Fruit fly (Drosophila melanogaster): Measurements from ENCODE around the gene CG2145.
A peak's percentile ranks its signal among the peaks of the same experiment; 100 is the strongest.

CG2145 gene

DNA sequence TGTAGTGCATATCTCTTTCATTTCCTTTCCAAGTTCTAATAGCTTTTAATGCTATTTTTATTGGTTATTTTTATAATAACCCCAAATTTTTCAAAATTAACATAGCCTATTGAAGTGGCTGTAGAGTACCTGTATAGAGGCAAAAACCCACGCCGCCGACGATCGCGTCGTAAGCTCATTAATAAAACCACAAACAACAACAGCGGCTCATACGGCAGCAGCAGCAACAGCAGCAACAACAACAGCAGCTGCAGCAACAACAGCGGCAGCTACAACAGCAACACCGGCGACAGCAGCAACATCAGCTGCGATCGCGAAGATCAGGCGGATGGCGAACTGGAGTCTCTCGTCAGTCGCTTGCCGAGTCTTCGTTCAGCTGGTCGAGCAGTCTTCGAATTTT is at the start of gene CG2145:
CG2145 (plus strand) TSS at position 290 of the 400 bp plus-strand sequence.
- peak; percentile 61 for TF ChIP-seq CG17801 (GFP tag; optimal IDR thresholded peaks at IDR 0.05; ENCODE audit: partially characterized antibody)

DNA sequence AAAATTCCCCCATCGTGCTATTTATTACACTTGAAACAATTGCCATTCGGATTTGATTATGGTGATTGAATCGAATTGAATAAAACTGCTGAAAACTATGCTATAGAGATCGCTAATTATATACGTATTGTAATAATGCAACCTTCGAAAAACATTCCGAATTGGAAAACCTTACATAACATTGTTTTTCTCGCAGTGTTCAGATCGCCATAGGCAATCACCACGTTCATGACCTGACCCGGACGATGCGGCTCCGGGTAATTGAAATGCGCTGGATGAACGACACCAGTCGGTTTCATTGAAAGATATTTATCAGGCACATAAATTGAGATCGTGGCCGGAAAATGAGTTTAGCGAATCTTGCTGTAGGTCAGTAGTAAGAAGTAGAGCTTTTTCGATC is 44.4 kb upstream of the CG2145 start:
- TF ChIP-seq CG17801 (GFP tag; optimal IDR thresholded peaks at IDR 0.05; ENCODE audit: partially characterized antibody): no peak

dm6 chrX:10883740-10884139 is 43.5 kb upstream of the CG2145 start:
- no peak for TF ChIP-seq CG17801 (GFP tag; optimal IDR thresholded peaks at IDR 0.05; ENCODE audit: partially characterized antibody)

- TF ChIP-seq CG17801 (GFP tag; optimal IDR thresholded peaks at IDR 0.05; ENCODE audit: partially characterized antibody): no peak
Measured at dm6 chrX:10886418-10886817, 40.8 kb upstream of the CG2145 start.

DNA sequence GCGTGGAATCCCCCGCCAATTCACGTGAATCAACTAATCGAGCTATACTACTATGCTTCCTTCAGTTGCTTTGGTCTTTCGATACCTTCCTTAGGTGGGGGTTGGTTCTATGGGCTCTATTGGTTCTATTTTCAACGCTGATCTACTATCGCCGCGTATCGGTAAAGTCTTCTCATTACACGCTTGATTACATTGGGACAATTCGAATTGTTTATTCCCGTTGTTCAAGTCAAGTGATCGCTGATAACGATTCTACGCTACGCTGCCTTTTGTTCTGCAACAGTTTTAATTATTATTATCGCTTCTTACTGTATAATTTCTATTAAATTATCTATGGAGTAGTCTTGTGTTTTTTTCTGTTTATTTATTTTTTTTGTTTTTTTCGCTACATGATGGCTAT is 39.6 kb upstream of the CG2145 start:
- no peak for TF ChIP-seq CG17801 (GFP tag; optimal IDR thresholded peaks at IDR 0.05; ENCODE audit: partially characterized antibody)

- TF ChIP-seq CG17801 (GFP tag; optimal IDR thresholded peaks at IDR 0.05; ENCODE audit: partially characterized antibody): peak; percentile 47
Measured at dm6 chrX:10889955-10890617, 37.1 kb upstream of the CG2145 start.

DNA sequence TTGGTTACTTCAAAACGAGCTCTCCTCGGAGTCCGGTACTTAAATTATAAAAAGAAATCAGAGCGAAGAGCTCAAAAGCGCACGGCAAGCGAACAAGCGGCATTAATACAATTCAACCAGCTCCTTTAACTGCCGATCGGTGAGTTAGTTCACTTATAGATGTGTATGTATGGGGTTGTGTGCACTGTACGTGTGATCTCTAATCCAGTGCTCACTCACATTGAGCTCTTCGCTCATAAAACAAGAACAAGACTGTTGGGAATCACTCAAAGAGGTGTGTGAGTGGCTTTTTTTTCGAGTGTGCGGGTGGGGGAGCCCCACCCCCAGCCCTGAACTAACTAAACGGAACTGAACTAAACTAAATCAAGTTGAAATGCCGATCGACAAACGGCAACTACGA is 36.0 kb upstream of the CG2145 start, which contains the start of gene Ork1:
Ork1 (minus strand) TSS at position 101 of the 400 bp plus-strand sequence.
- TF ChIP-seq CG17801 (GFP tag; optimal IDR thresholded peaks at IDR 0.05; ENCODE audit: partially characterized antibody): no peak

- peak; percentile 40 for TF ChIP-seq CG17801 (GFP tag; optimal IDR thresholded peaks at IDR 0.05; ENCODE audit: partially characterized antibody)
Measured at dm6 chrX:10893208-10893607, 34.0 kb upstream of the CG2145 start.

DNA sequence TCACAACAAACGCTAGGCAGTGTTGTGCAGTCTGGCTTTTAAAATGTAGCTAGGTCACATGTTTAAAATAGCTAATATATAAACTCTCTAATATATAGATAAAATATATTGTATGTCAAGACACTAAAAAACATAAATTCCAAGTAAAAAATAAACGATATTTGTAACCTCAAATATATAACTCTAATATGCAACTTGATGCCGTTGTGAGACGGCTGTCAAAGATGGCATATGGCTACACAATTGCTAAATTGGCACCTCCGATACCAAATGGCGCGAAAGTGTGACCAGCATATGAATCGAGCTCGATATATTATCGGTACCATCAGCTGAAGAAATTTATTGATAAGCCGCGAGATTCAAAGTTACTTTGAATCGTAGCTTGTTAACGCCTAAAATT is 28.0 kb upstream of the CG2145 start, which contains the start of gene CG1582:
CG1582 (minus strand) TSS at position 71 of the 400 bp plus-strand sequence.
- peak; percentile 64 for TF ChIP-seq CG17801 (GFP tag; optimal IDR thresholded peaks at IDR 0.05; ENCODE audit: partially characterized antibody)

DNA sequence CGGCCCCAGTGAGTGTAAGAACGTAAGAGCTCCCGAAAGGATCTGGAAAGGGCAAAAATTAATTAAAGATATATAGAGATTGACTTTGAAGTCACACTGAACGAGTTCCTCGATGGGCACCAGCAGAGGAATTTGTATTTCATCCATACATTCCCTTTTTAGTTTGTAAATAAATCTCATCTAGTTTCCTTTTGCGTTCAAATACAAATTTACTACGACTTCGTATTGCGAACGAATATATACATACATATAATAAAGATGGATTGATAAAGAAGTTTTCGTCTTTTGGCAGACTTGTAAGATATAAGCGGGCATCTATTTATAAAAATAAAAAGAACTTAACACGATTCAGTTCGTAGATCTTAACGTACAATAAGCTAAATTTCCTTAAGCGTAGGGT is 27.5 kb upstream of the CG2145 start, which contains the start of gene CG15208:
CG15208 (plus strand) TSS at position 301 of the 400 bp plus-strand sequence.
- TF ChIP-seq CG17801 (GFP tag; optimal IDR thresholded peaks at IDR 0.05; ENCODE audit: partially characterized antibody): no peak

- peak; percentile 36 for TF ChIP-seq CG17801 (GFP tag; optimal IDR thresholded peaks at IDR 0.05; ENCODE audit: partially characterized antibody)
Measured at dm6 chrX:10905047-10905446, 22.2 kb upstream of the CG2145 start.

- no peak for TF ChIP-seq CG17801 (GFP tag; optimal IDR thresholded peaks at IDR 0.05; ENCODE audit: partially characterized antibody)
Measured at dm6 chrX:10905467-10905866, 21.7 kb upstream of the CG2145 start, which contains the start of gene CG43901. TSS of gene CG43901 (plus strand) at chrX:10905767.

DNA sequence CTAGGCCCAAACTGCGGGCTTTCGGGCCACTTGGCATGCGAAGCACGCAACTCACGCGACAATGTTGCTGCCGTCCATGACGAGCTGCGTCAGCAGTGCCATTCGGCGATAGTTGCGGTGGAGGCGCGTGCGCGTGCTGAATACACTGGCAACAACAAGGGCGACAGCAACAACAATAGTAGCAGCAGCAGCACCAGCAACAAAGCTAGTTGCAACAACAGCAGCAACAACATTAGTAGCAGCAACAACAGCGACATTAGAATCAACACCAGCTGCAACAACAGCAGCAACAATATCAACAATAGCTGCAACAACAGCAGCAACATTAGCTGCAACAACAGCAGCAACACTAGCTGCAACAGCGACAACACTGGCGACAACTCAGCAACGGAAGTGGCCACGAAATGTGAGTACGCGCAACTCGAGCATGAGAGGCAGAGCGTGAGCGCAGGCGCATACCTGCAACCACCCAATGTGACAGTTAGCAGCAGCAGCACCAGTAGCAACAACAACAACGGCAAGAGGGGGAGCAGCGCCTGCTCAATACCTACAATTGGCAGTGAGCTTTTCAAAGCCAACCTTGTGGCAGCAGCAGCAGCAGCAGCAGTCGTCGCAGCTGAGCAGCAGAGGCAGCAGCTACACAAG is 20.9 kb upstream of the CG2145 start:
- no peak for TF ChIP-seq CG17801 (GFP tag; optimal IDR thresholded peaks at IDR 0.05; ENCODE audit: partially characterized antibody)

- no peak for TF ChIP-seq CG17801 (GFP tag; optimal IDR thresholded peaks at IDR 0.05; ENCODE audit: partially characterized antibody)
Measured at dm6 chrX:10912585-10912984, 14.6 kb upstream of the CG2145 start.

- no peak for TF ChIP-seq CG17801 (GFP tag; optimal IDR thresholded peaks at IDR 0.05; ENCODE audit: partially characterized antibody)
Measured at dm6 chrX:10921665-10922064, 5.5 kb upstream of the CG2145 start.

DNA sequence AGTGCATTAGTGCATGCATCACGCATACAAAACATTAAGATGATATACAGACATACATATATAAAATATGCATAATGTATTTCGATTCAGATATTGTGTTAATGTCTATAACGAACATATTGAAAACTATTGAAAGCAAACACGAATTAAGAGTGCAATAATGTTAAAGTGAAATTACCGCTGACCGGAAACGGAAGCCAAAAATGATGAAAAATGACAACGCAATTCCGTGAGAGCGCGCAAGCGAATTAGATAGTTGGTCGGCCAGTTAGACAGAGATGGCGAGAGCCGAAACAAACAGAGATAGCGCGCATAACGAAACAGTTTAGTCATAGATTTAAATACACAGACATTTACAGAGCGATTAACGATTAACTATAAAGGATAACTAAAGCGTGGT is 5.0 kb upstream of the CG2145 start:
- TF ChIP-seq CG17801 (GFP tag; optimal IDR thresholded peaks at IDR 0.05; ENCODE audit: partially characterized antibody): no peak
